Worm (Caenorhabditis elegans): ENCODE measurements around the gene wrt-2.

wrt-2 gene

ce11 chrX:3094304-3094703 is at the start of gene wrt-2:
TSS of gene wrt-2 (minus strand) at chrX:3094349.
- TF ChIP-seq ztf-29 (GFP tag; IDR thresholded peaks at IDR 0.05) (no peak), ref-1 (GFP tag; conservative IDR thresholded peaks at IDR 0.05) (no peak), ztf-23 (GFP tag; IDR thresholded peaks at IDR 0.05) (no peak), klf-2 (GFP tag; conservative IDR thresholded peaks at IDR 0.05) (no peak), flt-1 (GFP tag; IDR thresholded peaks at IDR 0.05) (no peak), tab-1 (GFP tag; IDR thresholded peaks at IDR 0.05) (no peak), T22C8.4 (GFP tag; IDR thresholded peaks at IDR 0.05) (no peak), cog-1 (tag; optimal IDR thresholded peaks at IDR 0.05) (no peak), med-1 (GFP tag; optimal IDR thresholded peaks at IDR 0.05; ENCODE audit: insufficient read depth) (no peak)

DNA sequence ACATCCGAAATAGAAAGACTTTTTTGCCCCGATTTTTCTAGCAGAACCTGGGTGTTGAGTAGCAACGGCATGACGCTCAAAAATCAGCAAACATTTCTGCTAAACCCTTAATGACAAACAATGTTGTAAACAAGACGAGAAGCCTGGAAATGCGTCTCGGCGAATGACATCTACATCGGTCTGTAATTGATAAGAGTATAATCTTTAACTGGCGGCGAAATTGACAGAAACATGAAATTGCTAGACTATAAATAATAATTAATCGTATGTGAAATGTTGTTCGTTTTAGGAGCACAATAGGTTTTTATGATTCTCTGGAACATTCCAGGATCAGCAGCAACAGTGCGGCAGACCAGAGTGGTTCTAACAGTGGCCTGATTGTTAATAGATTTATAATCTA is 47.6 kb upstream of the wrt-2 start:
- TF ChIP-seq T22C8.4 (GFP tag; IDR thresholded peaks at IDR 0.05) (no peak), tab-1 (GFP tag; IDR thresholded peaks at IDR 0.05) (no peak), klf-2 (GFP tag; conservative IDR thresholded peaks at IDR 0.05) (no peak), ref-1 (GFP tag; conservative IDR thresholded peaks at IDR 0.05) (no peak), ztf-29 (GFP tag; IDR thresholded peaks at IDR 0.05) (no peak)

ce11 chrX:3139516-3140301 is 45.6 kb upstream of the wrt-2 start:
- TF ChIP-seq ztf-29 (GFP tag; IDR thresholded peaks at IDR 0.05) (no peak), cog-1 (tag; optimal IDR thresholded peaks at IDR 0.05) (no peak)

DNA sequence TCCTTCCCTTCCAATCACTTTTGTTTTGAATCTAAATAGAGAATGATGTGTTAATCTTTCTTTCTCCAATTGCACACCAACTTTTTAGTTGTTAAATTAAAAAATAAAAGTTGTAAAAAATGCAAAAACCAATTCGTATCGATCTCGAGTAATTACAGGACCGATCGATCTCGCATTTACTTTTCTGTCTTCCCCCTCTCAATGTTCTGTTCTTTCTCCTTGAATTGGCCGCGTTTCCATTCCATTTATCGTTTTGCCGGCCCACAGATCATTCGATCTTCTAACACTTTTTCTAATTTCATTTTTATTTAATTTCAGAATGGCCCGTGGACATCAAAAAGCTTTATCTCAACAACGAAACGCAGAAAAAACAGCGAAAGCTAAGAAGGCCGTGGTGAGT is 41.0 kb upstream of the wrt-2 start, which contains the start of gene K10B3.1:
Gene K10B3.1, plus strand, starts transcription at position 301 of the 400 bp plus-strand sequence.
- TF ChIP-seq cog-1 (tag; optimal IDR thresholded peaks at IDR 0.05) (no peak), ref-1 (GFP tag; conservative IDR thresholded peaks at IDR 0.05) (no peak), ztf-29 (GFP tag; IDR thresholded peaks at IDR 0.05) (no peak), tab-1 (GFP tag; IDR thresholded peaks at IDR 0.05) (no peak), ztf-23 (GFP tag; IDR thresholded peaks at IDR 0.05) (no peak), klf-2 (GFP tag; conservative IDR thresholded peaks at IDR 0.05) (no peak), med-1 (GFP tag; optimal IDR thresholded peaks at IDR 0.05; ENCODE audit: insufficient read depth) (no peak), flt-1 (GFP tag; IDR thresholded peaks at IDR 0.05) (no peak), T22C8.4 (GFP tag; IDR thresholded peaks at IDR 0.05) (no peak)

DNA sequence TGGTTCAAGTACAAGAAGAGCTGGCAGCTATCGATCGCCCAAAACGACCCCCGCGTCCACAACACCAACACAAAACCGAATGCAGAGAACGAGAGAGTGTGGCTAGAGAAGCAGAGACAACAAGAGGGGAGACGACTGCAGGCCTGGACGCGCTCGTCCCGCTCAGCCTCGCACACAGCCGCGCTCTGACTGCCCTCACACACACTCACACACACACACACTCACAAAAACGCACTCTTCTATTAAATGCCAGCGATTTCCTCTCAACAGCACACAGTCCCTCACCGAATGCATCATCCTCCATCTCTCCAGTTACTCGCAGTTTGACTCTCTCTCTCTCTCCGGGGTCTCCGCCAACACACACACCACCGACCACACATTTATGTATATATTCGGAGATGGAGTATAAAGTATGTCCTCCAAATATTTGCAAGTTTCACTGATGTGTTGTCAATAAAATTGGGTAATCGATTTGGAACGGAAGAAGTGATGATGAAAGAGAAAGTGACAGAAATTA is 33.5 kb upstream of the wrt-2 start:
- TF ChIP-seq tab-1 (GFP tag; IDR thresholded peaks at IDR 0.05) (peak; percentile 78), cog-1 (tag; optimal IDR thresholded peaks at IDR 0.05) (peak; percentile 81), T22C8.4 (GFP tag; IDR thresholded peaks at IDR 0.05) (peak; percentile 48; the same call in 1 of the 2 replicates), ref-1 (GFP tag; conservative IDR thresholded peaks at IDR 0.05) (no peak), flt-1 (GFP tag; IDR thresholded peaks at IDR 0.05) (peak; percentile 88), ztf-23 (GFP tag; IDR thresholded peaks at IDR 0.05) (0 out of 2 replicates have a peak, but pooled peaks have one; percentile 61), klf-2 (GFP tag; conservative IDR thresholded peaks at IDR 0.05) (no peak; the same call in 1 of the 2 replicates), ztf-29 (GFP tag; IDR thresholded peaks at IDR 0.05) (no peak), med-1 (GFP tag; optimal IDR thresholded peaks at IDR 0.05; ENCODE audit: insufficient read depth) (no peak)

DNA sequence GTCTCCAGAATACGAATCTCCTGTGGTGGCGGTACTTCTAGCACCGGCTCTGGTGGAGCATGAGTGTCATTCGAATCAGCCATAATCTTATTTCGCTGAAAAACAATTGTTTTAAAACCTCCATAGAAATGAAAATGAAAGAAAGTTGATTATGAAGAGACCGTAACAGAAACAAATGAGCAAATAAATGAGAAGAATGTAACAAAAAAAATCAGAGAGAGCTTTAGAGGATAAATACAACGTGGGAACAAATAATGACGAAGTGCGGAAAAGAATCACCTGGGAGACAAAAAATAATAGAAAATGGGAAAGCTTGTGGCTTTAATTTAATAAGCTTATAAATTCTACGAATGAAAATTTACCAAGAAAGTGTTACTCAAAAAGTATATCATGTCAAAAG is 32.8 kb upstream of the wrt-2 start, which contains the start of gene spc-1:
Gene spc-1, minus strand, starts transcription at position 101 of the 400 bp plus-strand sequence.
- TF ChIP-seq ztf-23 (GFP tag; IDR thresholded peaks at IDR 0.05) (no peak), ztf-29 (GFP tag; IDR thresholded peaks at IDR 0.05) (no peak), flt-1 (GFP tag; IDR thresholded peaks at IDR 0.05) (no peak), ref-1 (GFP tag; conservative IDR thresholded peaks at IDR 0.05) (no peak), tab-1 (GFP tag; IDR thresholded peaks at IDR 0.05) (no peak), T22C8.4 (GFP tag; IDR thresholded peaks at IDR 0.05) (no peak), klf-2 (GFP tag; conservative IDR thresholded peaks at IDR 0.05) (no peak), cog-1 (tag; optimal IDR thresholded peaks at IDR 0.05) (no peak), med-1 (GFP tag; optimal IDR thresholded peaks at IDR 0.05; ENCODE audit: insufficient read depth) (no peak)

- TF ChIP-seq ref-1 (GFP tag; conservative IDR thresholded peaks at IDR 0.05) (no peak), ztf-29 (GFP tag; IDR thresholded peaks at IDR 0.05) (no peak), cog-1 (tag; optimal IDR thresholded peaks at IDR 0.05) (no peak), med-1 (GFP tag; optimal IDR thresholded peaks at IDR 0.05; ENCODE audit: insufficient read depth) (no peak), tab-1 (GFP tag; IDR thresholded peaks at IDR 0.05) (no peak), ztf-23 (GFP tag; IDR thresholded peaks at IDR 0.05) (no peak), klf-2 (GFP tag; conservative IDR thresholded peaks at IDR 0.05) (no peak), T22C8.4 (GFP tag; IDR thresholded peaks at IDR 0.05) (no peak), flt-1 (GFP tag; IDR thresholded peaks at IDR 0.05) (no peak)
Observed at ce11 chrX:3126233-3126632, 32.1 kb upstream of the wrt-2 start.

DNA sequence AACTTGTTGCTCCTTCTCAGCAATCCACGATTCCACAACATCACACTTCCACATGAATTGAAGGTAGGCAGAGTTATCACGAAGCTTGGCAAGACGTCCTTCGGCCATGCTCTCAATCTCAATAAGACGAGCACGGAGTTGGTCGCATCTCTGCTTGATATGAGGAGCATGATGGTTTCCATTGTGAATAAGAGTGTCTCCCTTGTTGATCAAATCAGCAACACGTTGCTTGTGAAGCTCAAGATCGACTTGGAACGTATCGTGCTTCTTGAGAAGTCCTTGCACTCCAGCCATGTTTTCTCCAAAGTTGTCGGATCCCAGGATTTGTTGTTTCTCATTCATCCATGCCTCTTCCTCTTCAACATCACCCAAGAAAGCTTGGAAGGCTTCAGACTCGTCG is 25.5 kb upstream of the wrt-2 start:
- no peak for TF ChIP-seq tab-1 (GFP tag; IDR thresholded peaks at IDR 0.05)
- no peak for TF ChIP-seq T22C8.4 (GFP tag; IDR thresholded peaks at IDR 0.05)
- no peak for TF ChIP-seq cog-1 (tag; optimal IDR thresholded peaks at IDR 0.05)
- TF ChIP-seq klf-2 (GFP tag; conservative IDR thresholded peaks at IDR 0.05), result no peak
- TF ChIP-seq flt-1 (GFP tag; IDR thresholded peaks at IDR 0.05), result no peak
- no peak for TF ChIP-seq ztf-29 (GFP tag; IDR thresholded peaks at IDR 0.05)
- TF ChIP-seq med-1 (GFP tag; optimal IDR thresholded peaks at IDR 0.05; ENCODE audit: insufficient read depth), result no peak
- TF ChIP-seq ref-1 (GFP tag; conservative IDR thresholded peaks at IDR 0.05), result no peak
- no peak for TF ChIP-seq ztf-23 (GFP tag; IDR thresholded peaks at IDR 0.05)

DNA sequence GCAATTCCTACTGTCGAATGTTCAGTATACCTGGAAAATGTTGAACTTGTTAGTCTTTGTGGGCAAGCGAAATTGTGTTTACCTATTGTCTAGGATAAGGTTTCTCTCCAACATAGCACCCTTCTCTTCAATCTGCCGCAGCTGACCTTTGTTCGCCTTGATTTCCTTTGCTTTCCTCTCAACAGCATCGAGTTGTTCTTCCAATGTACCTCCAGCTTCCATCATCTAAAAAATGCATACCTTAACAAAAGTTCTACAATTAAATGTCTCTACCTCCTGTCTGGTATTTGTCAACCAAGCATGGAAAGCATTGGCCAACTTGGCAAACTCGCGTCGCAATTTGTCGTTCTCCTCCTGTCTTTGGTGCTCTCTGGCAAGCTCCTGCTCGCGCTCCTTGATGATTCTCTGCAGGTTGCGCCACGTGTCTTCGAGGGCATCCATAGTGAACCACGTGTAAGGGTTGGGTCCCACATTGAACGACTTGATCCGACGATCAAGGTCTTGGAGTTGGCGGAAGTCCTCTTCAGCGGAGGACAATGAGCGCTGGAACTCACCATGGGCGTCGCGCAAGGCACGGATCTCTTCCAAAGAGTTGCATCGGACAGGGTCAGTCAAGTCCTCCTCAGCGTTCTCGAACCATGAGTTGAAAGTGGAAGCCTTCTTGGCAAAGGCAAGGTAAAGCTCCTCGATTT is 24.6 kb upstream of the wrt-2 start:
- TF ChIP-seq klf-2 (GFP tag; conservative IDR thresholded peaks at IDR 0.05) (no peak), T22C8.4 (GFP tag; IDR thresholded peaks at IDR 0.05) (no peak), cog-1 (tag; optimal IDR thresholded peaks at IDR 0.05) (no peak), med-1 (GFP tag; optimal IDR thresholded peaks at IDR 0.05; ENCODE audit: insufficient read depth) (no peak)
